Worm (Caenorhabditis elegans) whole organism, mixed stage, embryonic: ENCODE measurements around the gene M28.10.

Experiments
- ceh-43 ChIP-seq: fragments of 200-800 bp; sonication (Bioruptor generic); optimal IDR thresholded peaks from 2 replicates; lab custom pipeline; 2018; ENCODE audit warnings: mild to moderate bottlenecking, missing genetic modification characterization, moderate library complexity, missing compliant biosample characterization
- elt-1 ChIP-seq: sonication (generic microtip); optimal IDR thresholded peaks from 2 replicates; lab custom pipeline; 2017; ENCODE audit warnings: missing genetic modification characterization, mild to moderate bottlenecking, missing compliant biosample characterization, antibody characterized with exemption, moderate library complexity, borderline replicate concordance; ENCODE audit not compliant: insufficient read depth
- elt-3 ChIP-seq: fragments of 150-350 bp; optimal IDR thresholded peaks from 2 replicates; lab custom pipeline; 2014; ENCODE audit warnings: missing biosample characterization, missing genetic modification characterization
- lin-13 ChIP-seq: fragments of 150-350 bp; optimal IDR thresholded peaks from 2 replicates; lab custom pipeline; 2014; ENCODE audit warnings: missing biosample characterization, missing genetic modification characterization
- lsy-2 ChIP-seq: fragments of 150-350 bp; optimal IDR thresholded peaks from 2 replicates; lab custom pipeline; 2014; ENCODE audit warnings: missing biosample characterization, missing genetic modification characterization
- unc-62 ChIP-seq: fragments of 150-350 bp; optimal IDR thresholded peaks from 2 replicates; lab custom pipeline; 2014; ENCODE audit warnings: missing biosample characterization, missing genetic modification reagents, missing genetic modification characterization
- ztf-11 ChIP-seq: fragments of 150-350 bp; optimal IDR thresholded peaks from 2 replicates; lab custom pipeline; 2014; ENCODE audit warnings: missing biosample characterization, missing genetic modification characterization

DNA sequence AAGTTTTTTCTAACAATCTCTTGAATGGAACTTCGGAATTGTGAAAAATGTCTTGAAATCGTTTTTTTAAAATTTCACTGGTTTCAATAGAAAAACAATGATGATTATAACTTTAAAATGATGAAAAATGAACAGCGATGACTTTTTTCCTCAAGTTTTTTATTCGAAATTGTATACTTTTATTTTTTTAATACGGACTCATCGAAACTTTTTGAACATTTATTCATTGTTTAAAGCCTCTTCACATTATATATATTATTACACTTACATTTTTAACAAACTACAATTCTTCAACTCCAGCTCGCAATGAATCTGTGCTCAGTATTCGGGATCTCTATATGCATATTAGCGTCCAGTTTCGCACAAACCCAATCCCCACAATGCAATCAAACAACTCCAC is 19.4 kb upstream of the M28.10 start, which contains the start of gene M28.8:
- TF ChIP-seq lin-13 (tag; lab: Kevin White, UChicago) (no peak), ztf-11 (tag; lab: Kevin White, UChicago) (no peak), unc-62 (GFP tag; lab: Kevin White, UChicago) (no peak), elt-1 (tag; lab: Kevin White, UChicago) (no peak), ceh-43 (GFP tag; lab: Kevin White, UChicago) (no peak), lsy-2 (no peak), elt-3 (tag; lab: Kevin White, UChicago) (no peak)
